Worm (Caenorhabditis elegans): Measurements from ENCODE around the gene C47A10.16.

DNA sequence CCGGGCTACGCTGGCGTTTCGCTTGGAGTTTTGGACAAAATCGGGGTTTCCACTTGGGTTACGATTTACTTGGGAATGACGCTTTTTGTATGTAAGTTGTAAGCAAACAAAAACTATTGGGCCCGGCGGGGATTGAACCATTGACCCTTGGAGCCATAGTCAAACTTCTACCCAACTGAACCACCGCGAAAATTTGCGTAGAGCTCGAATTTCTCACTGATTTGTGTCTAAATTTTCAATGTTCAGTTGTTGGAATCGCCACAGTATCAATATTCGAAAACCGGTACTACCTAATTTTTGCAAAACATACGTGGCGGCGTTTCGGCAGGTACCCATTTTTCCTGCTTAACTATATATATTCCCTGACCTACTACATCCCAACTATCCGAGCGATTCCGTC lies 2.8 kb upstream of the C47A10.16 start:
- TF ChIP-seq cog-1 (tag; optimal IDR thresholded peaks at IDR 0.05) (no peak), ztf-29 (GFP tag; IDR thresholded peaks at IDR 0.05) (no peak), ref-1 (GFP tag; conservative IDR thresholded peaks at IDR 0.05) (no peak), T22C8.4 (GFP tag; IDR thresholded peaks at IDR 0.05) (no peak), ztf-23 (GFP tag; IDR thresholded peaks at IDR 0.05) (no peak)
